Worm (Caenorhabditis elegans): ENCODE measurements around the gene W05H9.4.

ce11 chrX:6221097-6221496 lies 42.4 kb upstream of the W05H9.4 start:
- TF ChIP-seq snpc-4 (tag; optimal IDR thresholded peaks at IDR 0.05) (no peak), cnd-1 (tag; optimal IDR thresholded peaks at IDR 0.05) (no peak), ztf-11 (tag; optimal IDR thresholded peaks at IDR 0.05) (no peak), bed-3 (GFP tag; optimal IDR thresholded peaks at IDR 0.05) (no peak), elt-3 (tag; optimal IDR thresholded peaks at IDR 0.05) (no peak), nhr-237 (tag; optimal IDR thresholded peaks at IDR 0.05) (no peak), flh-1 (GFP tag; optimal IDR thresholded peaks at IDR 0.05) (no peak), elt-1 (tag; optimal IDR thresholded peaks at IDR 0.05; ENCODE audit: borderline replicate concordance, insufficient read depth) (no peak), ceh-39 (tag; optimal IDR thresholded peaks at IDR 0.05) (no peak), lsy-2 (tag; optimal IDR thresholded peaks at IDR 0.05) (no peak), unc-39 (tag; optimal IDR thresholded peaks at IDR 0.05) (no peak), pha-4 (tag; optimal IDR thresholded peaks at IDR 0.05) (no peak)

All from whole organism, mixed stage, embryonic.